Fruit fly (Drosophila melanogaster): ENCODE data around the gene Sec13.

Sec13 gene

dm6 chr3R:23374290-23374689 lies 18.2 kb downstream of the Sec13 start (continued):
- peak; percentile 18 for TF ChIP-seq acj6 (GFP tag; optimal IDR thresholded peaks at IDR 0.05)
- TF ChIP-seq dsx (GFP tag; optimal IDR thresholded peaks at IDR 0.05; ENCODE audit: poor library complexity, severe bottlenecking): no peak
- TF ChIP-seq CG8119 (GFP tag; IDR thresholded peaks at IDR 0.05): peak; percentile 72
- TF ChIP-seq fd59A (GFP tag; optimal IDR thresholded peaks at IDR 0.05): no peak
- peak; percentile 45 for TF ChIP-seq pdm3 (GFP tag; optimal IDR thresholded peaks at IDR 0.05)
- peak; percentile 29 for TF ChIP-seq achi (GFP tag; optimal IDR thresholded peaks at IDR 0.05)
- peak; percentile 22 for TF ChIP-seq CG8319 (GFP tag; optimal IDR thresholded peaks at IDR 0.05)
- TF ChIP-seq Smox (GFP tag; optimal IDR thresholded peaks at IDR 0.05): peak; percentile 29
- peak; percentile 87 for TF ChIP-seq CG6163 (GFP tag; IDR thresholded peaks at IDR 0.05)
- no peak for TF ChIP-seq CG32006 (GFP tag; optimal IDR thresholded peaks at IDR 0.05)
- no peak for TF ChIP-seq Hr38 (GFP tag; optimal IDR thresholded peaks at IDR 0.05)
- peak; percentile 66 for TF ChIP-seq CG34406 (GFP tag; optimal IDR thresholded peaks at IDR 0.05)
- no peak for TF ChIP-seq Ets21C (GFP tag; optimal IDR thresholded peaks at IDR 0.05)
- TF ChIP-seq Hr39 (GFP tag; optimal IDR thresholded peaks at IDR 0.05): peak; percentile 21
- TF ChIP-seq CG16779 (tag; optimal IDR thresholded peaks at IDR 0.05): peak; percentile 52
- TF ChIP-seq CG6792 (GFP tag; optimal IDR thresholded peaks at IDR 0.05): peak; percentile 9
- no peak for TF ChIP-seq CG9139 (GFP tag; optimal IDR thresholded peaks at IDR 0.05)
- TF ChIP-seq ss (GFP tag; optimal IDR thresholded peaks at IDR 0.05): peak; percentile 10 to 53
- peak; percentile 87 for TF ChIP-seq Eip78C (GFP tag)
- TF ChIP-seq CG11762 (GFP tag; optimal IDR thresholded peaks at IDR 0.05; ENCODE audit: insufficient read depth): peak; percentile 38
- TF ChIP-seq Blimp-1 (GFP tag; optimal IDR thresholded peaks at IDR 0.05): peak; percentile 32
- TF ChIP-seq Eip75B (GFP tag; optimal IDR thresholded peaks at IDR 0.05): peak; percentile 28
- TF ChIP-seq svp (GFP tag): peak; percentile 78
- peak; percentile 15 for TF ChIP-seq CG10631 (GFP tag; optimal IDR thresholded peaks at IDR 0.05)
- peak in 1 of 2 experiments; percentile 15 for TF ChIP-seq salr (GFP tag; optimal IDR thresholded peaks at IDR 0.05)
- no peak for TF ChIP-seq CG4318 (GFP tag; optimal IDR thresholded peaks at IDR 0.05)
- TF ChIP-seq CG31627 (GFP tag; optimal IDR thresholded peaks at IDR 0.05): peak; percentile 5
- no peak for TF ChIP-seq fkh (GFP tag; optimal IDR thresholded peaks at IDR 0.05)
- TF ChIP-seq CG8632 (GFP tag; optimal IDR thresholded peaks at IDR 0.05): peak; percentile 25
- TF ChIP-seq Sox14 (GFP tag; optimal IDR thresholded peaks at IDR 0.05): peak; percentile 23
- peak; percentile 84 for TF ChIP-seq vri (GFP tag; optimal IDR thresholded peaks at IDR 0.05)
- peak; percentile 39 for TF ChIP-seq CG7368 (GFP tag; optimal IDR thresholded peaks at IDR 0.05)

DNA sequence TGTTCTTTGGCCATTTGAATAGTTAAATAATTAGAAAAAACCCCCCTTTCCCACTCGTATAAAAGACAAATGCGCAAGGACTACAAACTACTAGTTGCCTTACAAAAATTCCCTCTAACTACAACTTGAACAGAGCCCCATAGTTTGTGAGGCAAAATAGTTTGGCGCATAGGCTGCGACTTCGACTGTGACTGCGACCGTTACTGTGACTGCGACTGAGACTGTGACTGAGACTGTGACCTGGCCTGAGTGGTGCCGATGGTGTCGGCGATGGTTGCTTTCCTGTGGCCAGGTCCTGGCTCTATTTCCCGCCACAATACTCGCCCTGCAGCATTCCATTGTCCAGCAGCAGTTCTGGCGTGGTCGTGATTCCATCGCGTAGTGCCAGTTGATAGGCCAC lies 21.2 kb downstream of the Sec13 start:
- TF ChIP-seq cyc (GFP tag; optimal IDR thresholded peaks at IDR 0.05) (no peak), Sox15 (GFP tag; optimal IDR thresholded peaks at IDR 0.05) (no peak), Sox102F (GFP tag; optimal IDR thresholded peaks at IDR 0.05) (no peak), CG16779 (tag; optimal IDR thresholded peaks at IDR 0.05) (no peak), ss (GFP tag; optimal IDR thresholded peaks at IDR 0.05) (no peak), Hr4 (GFP tag; optimal IDR thresholded peaks at IDR 0.05) (no peak), topi (GFP tag; optimal IDR thresholded peaks at IDR 0.05) (no peak), dsx (GFP tag; optimal IDR thresholded peaks at IDR 0.05; ENCODE audit: poor library complexity, severe bottlenecking) (no peak), CG8119 (GFP tag; IDR thresholded peaks at IDR 0.05) (no peak), dac (GFP tag; optimal IDR thresholded peaks at IDR 0.05) (no peak), CG11902 (GFP tag; optimal IDR thresholded peaks at IDR 0.05) (no peak), CG1621 (tag; optimal IDR thresholded peaks at IDR 0.05) (no peak)

DNA sequence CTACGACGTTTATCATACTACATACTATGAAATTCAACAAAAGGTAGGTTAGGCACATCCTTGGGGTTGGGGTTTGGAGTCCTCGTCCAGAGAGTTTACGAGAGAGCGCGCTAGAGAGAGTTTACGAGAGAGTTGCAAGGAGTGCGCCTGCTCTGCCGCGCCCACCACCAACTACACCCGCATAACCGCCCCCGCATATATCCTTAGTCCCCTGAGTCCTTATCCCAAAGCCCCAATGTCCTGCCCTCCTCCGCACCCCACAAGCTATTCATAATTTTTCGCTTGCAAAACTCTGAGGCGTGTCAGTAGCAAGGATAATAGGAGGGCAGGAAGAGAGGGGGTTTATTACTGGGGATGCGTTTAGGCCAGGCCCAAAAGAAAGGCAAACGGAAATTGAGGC lies 27.6 kb downstream of the Sec13 start:
- no peak for TF ChIP-seq Sox14 (GFP tag; optimal IDR thresholded peaks at IDR 0.05)
- no peak for TF ChIP-seq CG6163 (GFP tag; IDR thresholded peaks at IDR 0.05)
- TF ChIP-seq net (GFP tag; optimal IDR thresholded peaks at IDR 0.05): no peak
- no peak for TF ChIP-seq CG32006 (GFP tag; optimal IDR thresholded peaks at IDR 0.05)
- no peak for TF ChIP-seq Hr39 (GFP tag; optimal IDR thresholded peaks at IDR 0.05)

Data from whole organism, prepupa.